Worm (Caenorhabditis elegans) whole organism, L1 larva: Measurements from ENCODE around the gene cbp-1.

Experiments
- ceh-8 ChIP-seq: fragments of 200-800 bp; sonication (Bioruptor generic); optimal IDR thresholded peaks from 2 replicates; lab custom pipeline; 2018; ENCODE audit warnings: mild to moderate bottlenecking, missing genetic modification characterization, moderate library complexity, missing compliant biosample characterization
- lin-13 ChIP-seq: fragments of 150-350 bp; optimal IDR thresholded peaks from 2 replicates; lab custom pipeline; 2014; ENCODE audit warnings: missing biosample characterization, missing genetic modification reagents, missing genetic modification characterization
- pqm-1 ChIP-seq: sonication (generic microtip); optimal IDR thresholded peaks from 3 replicates; lab custom pipeline; 2017; ENCODE audit warnings: missing biosample characterization, missing genetic modification characterization
- rnt-1 ChIP-seq: sonication (generic microtip); optimal IDR thresholded peaks from 2 replicates; lab custom pipeline; 2016; ENCODE audit warnings: mild to moderate bottlenecking, missing genetic modification characterization, moderate library complexity, missing compliant biosample characterization
- ztf-4 ChIP-seq: fragments of 150-350 bp; optimal IDR thresholded peaks from 2 replicates; lab custom pipeline; 2014; ENCODE audit warnings: missing biosample characterization, missing genetic modification characterization

ce11 chrIII:9748694-9749093, 17.6 kb upstream of the cbp-1 start, which contains the start of gene T05G5.4:
- TF ChIP-seq ztf-4 (tag; lab: Kevin White, UChicago) (no peak), pqm-1 (no peak), lin-13 (GFP tag; lab: Kevin White, UChicago) (no peak), rnt-1 (no peak), ceh-8 (GFP tag; lab: Kevin White, UChicago) (no peak)
